Worm (Caenorhabditis elegans) whole organism, midembryonic: ENCODE data around the gene Y57G11C.5.

Experiments used
- T22C8.4 ChIP-seq: fragments of 200-800 bp; sonication (Bioruptor generic); IDR thresholded peaks from 2 replicates; pipeline ENCODE4 v1.3.6; 2022; ENCODE audit warnings: missing genetic modification characterization, missing compliant biosample characterization
- cog-1 ChIP-seq: sonication (generic microtip); optimal IDR thresholded peaks from 2 replicates; lab custom pipeline; 2016; ENCODE audit warnings: missing genetic modification characterization, missing compliant biosample characterization
- flt-1 ChIP-seq: fragments of 200-800 bp; sonication (Bioruptor generic); IDR thresholded peaks from 2 replicates; pipeline ENCODE4 v1.3.6; 2022; ENCODE audit warnings: missing genetic modification characterization, missing compliant biosample characterization
- klf-2 ChIP-seq: fragments of 200-800 bp; sonication (Bioruptor generic); conservative IDR thresholded peaks from 2 replicates; pipeline ENCODE4 v1.3.6; 2022; ENCODE audit warnings: missing genetic modification reagents, missing genetic modification characterization, missing compliant biosample characterization
- med-1 ChIP-seq: sonication (generic microtip); optimal IDR thresholded peaks from 2 replicates; lab custom pipeline; 2017; ENCODE audit warnings: missing genetic modification characterization, mild to moderate bottlenecking, missing compliant biosample characterization, antibody characterized with exemption, missing genetic modification reagents; ENCODE audit not compliant: insufficient read depth
- ref-1 ChIP-seq: fragments of 200-800 bp; sonication (Bioruptor generic); conservative IDR thresholded peaks from 2 replicates; pipeline ENCODE4 v1.3.6; 2022; ENCODE audit warnings: missing genetic modification reagents, missing genetic modification characterization, missing compliant biosample characterization
- tab-1 ChIP-seq: fragments of 200-800 bp; sonication (Bioruptor generic); IDR thresholded peaks from 2 replicates; pipeline ENCODE4 v1.3.6; 2022; ENCODE audit warnings: missing genetic modification characterization, missing compliant biosample characterization
- ztf-23 ChIP-seq: fragments of 200-800 bp; sonication (Bioruptor generic); IDR thresholded peaks from 2 replicates; pipeline ENCODE4 v1.3.6; 2022; ENCODE audit warnings: missing genetic modification reagents, missing genetic modification characterization, missing compliant biosample characterization
- ztf-29 ChIP-seq: fragments of 200-800 bp; sonication (Bioruptor generic); IDR thresholded peaks from 2 replicates; pipeline ENCODE4 v1.3.6; 2022; ENCODE audit warnings: missing genetic modification reagents, missing genetic modification characterization, missing compliant biosample characterization

The Y57G11C.5 gene

DNA sequence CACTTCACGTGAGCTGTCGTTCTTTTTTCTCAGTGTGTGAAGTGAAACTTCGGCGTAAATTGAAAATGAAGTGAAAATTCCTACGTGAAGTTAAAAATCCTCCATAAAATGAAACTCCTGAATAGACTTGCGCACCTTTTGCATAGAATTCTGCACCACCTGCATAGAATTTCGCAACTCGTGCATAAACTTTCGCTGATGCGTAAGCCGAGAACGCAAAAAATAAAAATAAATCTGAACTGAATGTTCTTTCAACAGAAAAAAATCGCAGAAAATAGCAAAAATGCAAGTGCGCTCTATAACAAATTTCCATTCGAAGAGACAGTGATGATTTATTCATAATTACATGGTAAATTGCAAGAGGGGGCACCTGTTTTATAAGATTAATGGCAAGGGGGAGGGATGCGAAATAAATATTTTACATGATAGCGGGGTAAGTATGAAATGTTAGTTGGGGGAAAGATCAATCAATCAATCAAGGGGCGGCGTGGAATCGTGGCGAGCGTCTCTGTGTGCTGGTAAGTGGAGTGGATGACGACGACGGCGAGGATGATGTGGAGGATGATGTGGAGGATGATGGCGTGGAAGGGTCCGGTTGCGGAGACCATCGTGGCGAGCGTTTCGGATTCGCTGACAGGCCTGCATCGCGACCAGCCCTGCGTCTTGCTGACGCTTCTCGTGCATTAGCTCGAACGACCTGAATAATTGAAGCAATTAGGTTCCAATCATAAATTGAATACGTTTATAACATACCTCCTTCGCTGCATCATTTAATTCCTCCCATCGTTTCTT is 8.2 kb upstream of the Y57G11C.5 start, which contains the start of gene Y57G11C.36:
Y57G11C.36 (minus strand) TSS at position 502 of the 792 bp plus-strand sequence.
- TF ChIP-seq ztf-23 (GFP tag; lab: Robert Waterston, UW) (no peak), tab-1 (GFP tag; lab: Robert Waterston, UW) (0 out of 2 replicates have a peak, but pooled peaks have one; percentile 18), klf-2 (no peak), ztf-29 (GFP tag; lab: Robert Waterston, UW) (no peak), med-1 (GFP tag; lab: Kevin White, UChicago) (no peak), ref-1 (GFP tag; lab: Robert Waterston, UW) (no peak)

DNA sequence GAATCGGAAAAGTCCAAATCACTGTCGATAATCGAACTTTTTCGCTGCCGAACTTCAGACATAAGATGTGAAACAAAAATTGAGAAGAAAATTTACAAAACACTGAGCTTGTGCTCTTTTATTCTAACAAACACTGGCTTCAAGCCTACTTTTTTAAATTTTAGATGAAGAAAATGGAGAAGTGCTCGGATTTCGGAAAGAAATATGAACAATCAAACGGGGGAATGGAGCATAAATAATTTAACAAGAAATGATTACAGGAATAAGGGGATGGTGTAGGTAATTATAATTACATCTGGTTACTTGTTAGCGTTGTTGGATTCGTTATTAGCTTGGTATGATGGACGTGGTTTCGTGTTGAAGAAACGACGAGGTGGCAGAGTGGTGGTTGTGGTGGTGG is 6.1 kb upstream of the Y57G11C.5 start, which contains the start of gene degl-1:
degl-1 (minus strand) TSS at position 101 of the 400 bp plus-strand sequence.
- TF ChIP-seq flt-1 (GFP tag; lab: Robert Waterston, UW) (no peak), klf-2 (no peak), cog-1 (no peak), T22C8.4 (GFP tag; lab: Robert Waterston, UW) (no peak), ztf-29 (GFP tag; lab: Robert Waterston, UW) (no peak)

DNA sequence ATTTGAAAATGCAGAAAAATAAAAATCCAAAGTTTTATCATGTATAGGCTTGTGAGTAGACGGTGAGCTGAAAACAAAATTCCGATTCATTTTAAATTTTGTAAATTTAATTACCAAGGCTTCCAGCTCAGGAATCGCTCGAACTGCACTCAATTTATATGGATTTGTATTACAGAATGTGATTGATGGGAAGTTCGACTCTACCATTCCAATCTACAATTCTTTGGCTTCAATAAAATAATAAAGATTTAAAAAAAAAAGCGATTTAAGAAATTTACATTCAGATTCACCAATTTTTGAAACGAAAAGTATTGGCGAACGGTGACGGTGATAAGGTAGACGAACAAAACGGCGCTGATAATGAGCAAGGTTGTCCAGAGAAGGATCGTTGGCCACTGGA is 5.4 kb upstream of the Y57G11C.5 start:
- no peak for TF ChIP-seq tab-1 (GFP tag; lab: Robert Waterston, UW)
- TF ChIP-seq ref-1 (GFP tag; lab: Robert Waterston, UW): no peak
- no peak for TF ChIP-seq cog-1
- no peak for TF ChIP-seq ztf-23 (GFP tag; lab: Robert Waterston, UW)

DNA sequence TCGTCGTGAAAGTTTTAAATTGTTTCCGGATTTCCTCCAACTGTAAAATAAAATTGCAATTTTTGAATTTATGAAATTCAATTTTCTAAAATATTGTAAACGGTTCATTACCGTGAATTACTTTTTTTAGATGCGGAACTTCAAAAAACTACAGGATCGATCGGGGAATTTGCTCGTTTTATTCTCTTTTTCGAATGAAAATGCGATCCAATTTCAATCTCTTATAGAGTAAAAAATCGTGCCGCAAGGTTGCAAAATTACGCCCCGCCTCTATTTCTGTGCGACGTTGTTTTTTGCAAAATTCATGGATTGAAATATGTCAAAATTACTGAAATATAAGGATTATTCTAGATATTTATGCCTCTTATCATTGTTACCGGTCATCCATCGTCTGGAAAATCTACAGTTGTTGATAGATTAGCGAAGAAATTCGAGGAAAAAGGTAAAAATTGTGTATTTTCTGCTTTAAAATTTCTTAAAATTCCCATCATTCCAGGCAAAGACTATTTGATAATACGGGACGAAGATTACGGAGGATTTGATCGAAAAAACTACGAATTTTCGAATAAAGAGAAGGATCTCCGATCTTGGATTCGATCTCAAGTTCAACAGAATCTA is 4.1 kb upstream of the Y57G11C.5 start, which contains the start of gene Y57G11C.43:
Y57G11C.43 (plus strand) TSS at position 224 of the 618 bp plus-strand sequence.
- no peak for TF ChIP-seq cog-1
- TF ChIP-seq med-1 (GFP tag; lab: Kevin White, UChicago): no peak
- no peak for TF ChIP-seq flt-1 (GFP tag; lab: Robert Waterston, UW)
- TF ChIP-seq ref-1 (GFP tag; lab: Robert Waterston, UW): no peak
- TF ChIP-seq tab-1 (GFP tag; lab: Robert Waterston, UW): no peak
- no peak for TF ChIP-seq klf-2
- TF ChIP-seq ztf-23 (GFP tag; lab: Robert Waterston, UW): no peak
- TF ChIP-seq T22C8.4 (GFP tag; lab: Robert Waterston, UW): no peak
- no peak for TF ChIP-seq ztf-29 (GFP tag; lab: Robert Waterston, UW)

DNA sequence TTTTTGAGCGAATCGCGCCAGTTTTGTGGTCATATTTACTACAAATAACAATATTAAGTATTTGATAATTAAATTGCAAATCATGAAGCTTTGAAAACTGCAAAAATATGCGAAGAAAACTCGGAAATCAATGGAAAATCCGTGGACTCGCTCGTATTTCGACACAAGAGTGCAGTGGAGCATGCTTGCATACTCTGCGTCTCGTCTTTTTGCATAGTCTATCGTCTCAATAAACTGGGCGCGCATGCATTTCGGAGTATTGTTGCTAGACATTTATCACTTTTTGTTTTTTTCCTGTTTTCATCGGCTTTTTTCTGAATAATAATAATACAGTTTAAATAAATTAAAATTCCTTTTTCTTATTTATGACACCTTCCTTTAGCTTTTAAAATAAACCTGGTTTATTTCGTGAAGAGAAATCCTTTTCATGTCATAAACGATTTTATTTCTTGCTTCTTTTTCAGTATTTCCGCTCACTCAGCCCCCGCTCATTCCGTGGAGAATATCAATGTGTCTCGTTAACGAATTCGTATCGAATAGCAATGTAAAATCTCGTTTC is 2.5 kb upstream of the Y57G11C.5 start, which contains the start of the genes mrps-7 and Y57G11C.3:
mrps-7 (minus strand) TSS at position 38 of the 559 bp plus-strand sequence.
Y57G11C.3 (plus strand) TSS at position 509 of the 559 bp plus-strand sequence.
- no peak for TF ChIP-seq klf-2
- no peak for TF ChIP-seq ztf-23 (GFP tag; lab: Robert Waterston, UW)
- TF ChIP-seq med-1 (GFP tag; lab: Kevin White, UChicago): no peak
- TF ChIP-seq cog-1: peak; percentile 73

DNA sequence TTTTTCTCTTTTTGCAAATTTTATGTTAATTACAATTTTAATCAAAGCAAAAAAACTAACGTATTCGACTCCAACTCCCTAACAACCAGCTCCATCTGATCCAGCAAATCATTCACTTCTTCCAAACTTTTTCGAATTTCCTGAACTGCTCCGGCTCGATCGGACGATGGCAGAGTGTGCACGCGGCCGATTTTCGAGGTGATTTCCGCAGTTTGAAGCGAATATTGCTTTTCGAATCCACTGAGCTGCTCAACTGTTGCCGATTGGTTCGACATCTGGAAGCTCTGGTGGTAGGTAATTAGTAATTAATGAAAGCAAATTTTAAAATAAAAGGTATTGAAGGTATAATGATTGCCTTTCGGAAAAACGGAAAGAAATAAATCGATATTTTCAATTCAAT is 1.1 kb upstream of the Y57G11C.5 start, which contains the start of gene vti-1:
vti-1 (minus strand) TSS at position 284 of the 400 bp plus-strand sequence.
- TF ChIP-seq flt-1 (GFP tag; lab: Robert Waterston, UW) (no peak), med-1 (GFP tag; lab: Kevin White, UChicago) (no peak), tab-1 (GFP tag; lab: Robert Waterston, UW) (no peak), cog-1 (no peak), ztf-29 (GFP tag; lab: Robert Waterston, UW) (no peak), ztf-23 (GFP tag; lab: Robert Waterston, UW) (no peak), T22C8.4 (GFP tag; lab: Robert Waterston, UW) (no peak), ref-1 (GFP tag; lab: Robert Waterston, UW) (no peak), klf-2 (no peak)

DNA sequence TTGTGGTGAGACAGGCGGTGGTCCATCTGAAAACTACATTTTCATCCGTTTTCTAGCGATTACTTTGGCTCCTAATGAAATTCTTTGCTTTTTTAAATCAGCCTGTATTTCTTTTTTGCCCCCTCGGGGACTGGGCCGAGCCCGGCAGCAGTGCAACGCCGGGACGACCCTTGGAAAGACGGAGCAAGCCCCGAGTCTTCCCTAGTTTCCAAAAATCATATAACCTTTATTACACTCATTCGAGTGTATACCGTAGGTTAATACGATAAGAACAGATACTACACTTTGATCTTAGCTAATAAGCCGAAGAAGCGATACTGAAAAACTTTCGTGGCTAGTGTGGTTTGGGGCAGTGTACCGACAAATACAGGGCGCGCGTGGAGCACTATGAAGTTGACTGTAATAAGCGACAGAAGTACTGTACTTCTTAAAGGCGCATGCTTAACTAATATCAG is 490 bp downstream of the Y57G11C.5 start:
- TF ChIP-seq ztf-23 (GFP tag; lab: Robert Waterston, UW): no peak
- no peak for TF ChIP-seq ztf-29 (GFP tag; lab: Robert Waterston, UW)
- TF ChIP-seq cog-1: no peak
- TF ChIP-seq T22C8.4 (GFP tag; lab: Robert Waterston, UW): no peak
- no peak for TF ChIP-seq tab-1 (GFP tag; lab: Robert Waterston, UW)
- TF ChIP-seq flt-1 (GFP tag; lab: Robert Waterston, UW): no peak
- TF ChIP-seq ref-1 (GFP tag; lab: Robert Waterston, UW): no peak
- no peak for TF ChIP-seq klf-2
- no peak for TF ChIP-seq med-1 (GFP tag; lab: Kevin White, UChicago)

DNA sequence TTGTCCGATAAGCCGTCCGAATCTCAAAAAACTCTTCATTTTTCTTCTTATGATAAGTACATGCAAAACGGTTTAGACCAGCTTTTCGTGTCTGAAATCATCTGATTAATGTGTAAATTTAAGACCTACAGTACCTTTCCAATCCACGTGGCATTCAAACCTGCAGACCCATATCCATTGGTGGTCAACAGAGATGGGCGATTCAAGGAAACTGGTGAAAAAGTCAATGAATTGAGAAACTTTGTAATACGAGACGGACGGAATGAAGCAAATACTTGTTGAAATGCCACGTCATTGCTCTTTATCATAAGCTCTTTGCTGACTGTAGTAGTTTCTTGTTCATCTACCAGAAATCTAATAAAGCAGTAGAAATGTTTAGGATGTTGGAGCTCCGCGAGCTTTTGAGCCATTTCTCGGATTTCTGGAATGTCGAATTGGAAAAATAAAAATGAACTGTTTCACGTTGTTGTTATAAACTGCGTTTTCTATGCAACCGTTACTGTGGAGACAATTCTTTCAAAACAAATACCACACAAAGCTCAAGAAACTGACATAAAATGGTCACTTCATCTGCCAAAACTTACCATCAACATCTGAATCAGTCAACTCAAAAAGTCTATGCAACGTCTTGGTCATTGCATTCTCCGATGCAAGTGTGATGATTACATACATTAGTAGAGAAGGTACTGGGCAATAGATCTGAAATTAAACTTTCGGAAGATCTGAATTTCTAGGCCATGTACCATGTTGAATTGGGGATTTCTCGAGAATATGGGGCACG is 1.1 kb downstream of the Y57G11C.5 start:
- TF ChIP-seq ref-1 (GFP tag; lab: Robert Waterston, UW) (no peak), tab-1 (GFP tag; lab: Robert Waterston, UW) (no peak), klf-2 (no peak), T22C8.4 (GFP tag; lab: Robert Waterston, UW) (no peak), flt-1 (GFP tag; lab: Robert Waterston, UW) (no peak), cog-1 (no peak), ztf-29 (GFP tag; lab: Robert Waterston, UW) (no peak), med-1 (GFP tag; lab: Kevin White, UChicago) (no peak), ztf-23 (GFP tag; lab: Robert Waterston, UW) (no peak)
